Worm (Caenorhabditis elegans) whole organism, mixed stage, embryonic: ENCODE results near the gene ZK662.5.

Experiments used
- M03D4.4 ChIP-seq: sonication (generic microtip); optimal IDR thresholded peaks from 2 replicates; lab custom pipeline; 2017; ENCODE audit warnings: mild to moderate bottlenecking, missing genetic modification characterization, missing compliant biosample characterization
- bed-3 ChIP-seq: fragments of 200-800 bp; sonication (Bioruptor generic); optimal IDR thresholded peaks from 3 replicates; lab custom pipeline; 2018; ENCODE audit warnings: mild to moderate bottlenecking, missing genetic modification characterization, moderate library complexity, missing compliant biosample characterization
- blmp-1 ChIP-seq: fragments of 150-350 bp; optimal IDR thresholded peaks from 2 replicates; lab custom pipeline; 2014; ENCODE audit warnings: missing biosample characterization, missing genetic modification characterization
- ceh-39 ChIP-seq: fragments of 150-350 bp; optimal IDR thresholded peaks from 2 replicates; lab custom pipeline; 2014; ENCODE audit warnings: missing biosample characterization, missing genetic modification characterization
- ceh-43 ChIP-seq: fragments of 200-800 bp; sonication (Bioruptor generic); optimal IDR thresholded peaks from 2 replicates; lab custom pipeline; 2018; ENCODE audit warnings: mild to moderate bottlenecking, missing genetic modification characterization, moderate library complexity, missing compliant biosample characterization
- ceh-83 ChIP-seq: fragments of 200-800 bp; sonication (Bioruptor generic); optimal IDR thresholded peaks from 2 replicates; lab custom pipeline; 2018; ENCODE audit warnings: mild to moderate bottlenecking, missing genetic modification characterization, missing compliant biosample characterization
- ces-1 ChIP-seq: fragments of 150-350 bp; optimal IDR thresholded peaks from 2 replicates; lab custom pipeline; 2014; ENCODE audit warnings: missing biosample characterization, missing genetic modification reagents, missing genetic modification characterization
- cnd-1 ChIP-seq: fragments of 200-800 bp; sonication (Bioruptor generic); optimal IDR thresholded peaks from 2 replicates; lab custom pipeline; 2018; ENCODE audit warnings: mild to moderate bottlenecking, missing genetic modification characterization, missing compliant biosample characterization
- drap-1 ChIP-seq: fragments of 200-800 bp; sonication (Bioruptor generic); optimal IDR thresholded peaks from 3 replicates; lab custom pipeline; 2018; ENCODE audit warnings: mild to moderate bottlenecking, missing genetic modification characterization, missing compliant biosample characterization
- elt-1 ChIP-seq: sonication (generic microtip); optimal IDR thresholded peaks from 2 replicates; lab custom pipeline; 2017; ENCODE audit warnings: missing genetic modification characterization, mild to moderate bottlenecking, missing compliant biosample characterization, antibody characterized with exemption, moderate library complexity, borderline replicate concordance; ENCODE audit not compliant: insufficient read depth
- elt-3 ChIP-seq: fragments of 150-350 bp; optimal IDR thresholded peaks from 2 replicates; lab custom pipeline; 2014; ENCODE audit warnings: missing biosample characterization, missing genetic modification characterization
- flh-1 ChIP-seq: fragments of 200-800 bp; sonication (Bioruptor generic); optimal IDR thresholded peaks from 2 replicates; lab custom pipeline; 2018; ENCODE audit warnings: mild to moderate bottlenecking, missing genetic modification characterization, moderate library complexity, missing compliant biosample characterization
- ham-2 ChIP-seq: fragments of 200-800 bp; sonication (Bioruptor generic); optimal IDR thresholded peaks from 2 replicates; lab custom pipeline; 2018; ENCODE audit warnings: mild to moderate bottlenecking, missing genetic modification characterization, missing compliant biosample characterization
- hlh-1 ChIP-seq: fragments of 150-350 bp; optimal IDR thresholded peaks from 2 replicates; lab custom pipeline; 2014; ENCODE audit warnings: missing biosample characterization, missing genetic modification reagents, missing genetic modification characterization
- lin-13 ChIP-seq: fragments of 150-350 bp; optimal IDR thresholded peaks from 2 replicates; lab custom pipeline; 2014; ENCODE audit warnings: missing biosample characterization, missing genetic modification characterization
- lin-32 ChIP-seq: fragments of 200-800 bp; sonication (Bioruptor generic); optimal IDR thresholded peaks from 2 replicates; lab custom pipeline; 2018; ENCODE audit warnings: mild to moderate bottlenecking, missing genetic modification characterization, missing compliant biosample characterization
- lsy-2 ChIP-seq: fragments of 150-350 bp; optimal IDR thresholded peaks from 2 replicates; lab custom pipeline; 2014; ENCODE audit warnings: missing biosample characterization, missing genetic modification characterization
- mab-5 ChIP-seq: fragments of 150-350 bp; optimal IDR thresholded peaks from 2 replicates; lab custom pipeline; 2014; ENCODE audit warnings: missing biosample characterization, missing genetic modification characterization
- mep-1 ChIP-seq: fragments of 150-350 bp; optimal IDR thresholded peaks from 2 replicates; lab custom pipeline; 2017; ENCODE audit warnings: missing biosample characterization, missing genetic modification reagents, missing genetic modification characterization, inconsistent platforms
- mls-2 ChIP-seq: sonication (generic microtip); optimal IDR thresholded peaks from 2 replicates; lab custom pipeline; 2016; ENCODE audit warnings: mild to moderate bottlenecking, missing genetic modification characterization, moderate library complexity, missing compliant biosample characterization
- nhr-12 ChIP-seq: fragments of 150-350 bp; optimal IDR thresholded peaks from 2 replicates; lab custom pipeline; 2014; ENCODE audit warnings: missing biosample characterization, missing genetic modification characterization
- nhr-2 ChIP-seq: fragments of 150-350 bp; optimal IDR thresholded peaks from 2 replicates; lab custom pipeline; 2014; ENCODE audit warnings: missing biosample characterization, missing genetic modification characterization
- nhr-237 ChIP-seq: fragments of 150-350 bp; optimal IDR thresholded peaks from 2 replicates; lab custom pipeline; 2014; ENCODE audit warnings: missing biosample characterization, missing genetic modification characterization
- nhr-28 ChIP-seq: fragments of 150-350 bp; optimal IDR thresholded peaks from 2 replicates; lab custom pipeline; 2014; ENCODE audit warnings: missing biosample characterization, missing genetic modification characterization
- nhr-76 ChIP-seq: sonication (generic microtip); optimal IDR thresholded peaks from 2 replicates; lab custom pipeline; 2017; ENCODE audit warnings: missing biosample characterization, missing genetic modification characterization
- pha-4 ChIP-seq: fragments of 150-350 bp; optimal IDR thresholded peaks from 2 replicates; lab custom pipeline; 2018; ENCODE audit warnings: missing biosample characterization, missing genetic modification reagents, missing genetic modification characterization
- sem-2 ChIP-seq: fragments of 200-800 bp; sonication (Bioruptor generic); optimal IDR thresholded peaks from 2 replicates; lab custom pipeline; 2018; ENCODE audit warnings: mild to moderate bottlenecking, missing genetic modification characterization, missing compliant biosample characterization
- snpc-4 ChIP-seq: fragments of 150-350 bp; optimal IDR thresholded peaks from 2 replicates; lab custom pipeline; 2014; ENCODE audit warnings: missing biosample characterization, missing genetic modification characterization
- sptf-1 ChIP-seq: sonication (generic microtip); optimal IDR thresholded peaks from 2 replicates; lab custom pipeline; 2017; ENCODE audit warnings: mild to moderate bottlenecking, missing genetic modification characterization, moderate library complexity, missing compliant biosample characterization
- tbx-8 ChIP-seq: fragments of 200-800 bp; sonication (Bioruptor generic); optimal IDR thresholded peaks from 2 replicates; lab custom pipeline; 2018; ENCODE audit warnings: mild to moderate bottlenecking, missing genetic modification characterization, moderate library complexity, missing compliant biosample characterization
- unc-120 ChIP-seq: sonication (generic microtip); optimal IDR thresholded peaks from 2 replicates; lab custom pipeline; 2017; ENCODE audit warnings: missing genetic modification characterization, missing compliant biosample characterization; ENCODE audit not compliant: poor library complexity, severe bottlenecking
- unc-39 ChIP-seq: fragments of 150-350 bp; optimal IDR thresholded peaks from 2 replicates; lab custom pipeline; 2014; ENCODE audit warnings: missing biosample characterization, missing genetic modification characterization
- unc-62 ChIP-seq: fragments of 150-350 bp; optimal IDR thresholded peaks from 2 replicates; lab custom pipeline; 2014; ENCODE audit warnings: missing biosample characterization, missing genetic modification reagents, missing genetic modification characterization
- zip-8 ChIP-seq: fragments of 150-350 bp; optimal IDR thresholded peaks from 2 replicates; lab custom pipeline; 2014; ENCODE audit warnings: missing biosample characterization, missing genetic modification characterization
- ztf-11 ChIP-seq: fragments of 150-350 bp; optimal IDR thresholded peaks from 2 replicates; lab custom pipeline; 2014; ENCODE audit warnings: missing biosample characterization, missing genetic modification characterization

ZK662.5 gene

ce11 chrX:15730342-15730741 lies 8.9 kb downstream of the ZK662.5 start:
- TF ChIP-seq ceh-83 (no peak), bed-3 (no peak), mab-5 (no peak), M03D4.4 (no peak), nhr-28 (tag; lab: Kevin White, UChicago) (no peak), nhr-237 (tag; lab: Kevin White, UChicago) (no peak), ceh-43 (no peak), sptf-1 (no peak), unc-62 (no peak), ham-2 (GFP tag; lab: Kevin White, UChicago) (no peak), ces-1 (GFP tag; lab: Kevin White, UChicago) (no peak), elt-3 (tag; lab: Kevin White, UChicago) (no peak), lin-13 (tag; lab: Kevin White, UChicago) (no peak), cnd-1 (tag; lab: Kevin White, UChicago) (no peak), unc-120 (tag; lab: Kevin White, UChicago) (no peak), drap-1 (no peak), nhr-2 (tag; lab: Kevin White, UChicago) (no peak)

ce11 chrX:15731668-15732067 lies 10.2 kb downstream of the ZK662.5 start, which contains the start of gene lin-15A:
lin-15A (plus strand) TSS chrX:15731968.
- TF ChIP-seq ceh-83, result no peak
- TF ChIP-seq lin-13 (tag; lab: Kevin White, UChicago), result no peak
- TF ChIP-seq blmp-1 (tag; lab: Kevin White, UChicago), result peak; percentile 42
- TF ChIP-seq hlh-1 (tag; lab: Kevin White, UChicago), result no peak

ce11 chrX:15736419-15736818 lies 15.0 kb downstream of the ZK662.5 start:
- TF ChIP-seq bed-3 (no peak), unc-62 (no peak), nhr-76 (tag; lab: Kevin White, UChicago) (no peak), pha-4 (tag; lab: Kevin White, UChicago) (no peak), snpc-4 (tag; lab: Kevin White, UChicago) (no peak), nhr-28 (tag; lab: Kevin White, UChicago) (no peak), zip-8 (tag; lab: Kevin White, UChicago) (no peak), tbx-8 (GFP tag; lab: Kevin White, UChicago) (no peak), lsy-2 (peak; percentile 54), elt-3 (tag; lab: Kevin White, UChicago) (no peak), sem-2 (no peak), mep-1 (tag; lab: Kevin White, UChicago) (peak; percentile 6), lin-32 (GFP tag; lab: Kevin White, UChicago) (no peak), ham-2 (GFP tag; lab: Kevin White, UChicago) (no peak)
- TF ChIP-seq, all 35 proteins: peak for 2

ce11 chrX:15740526-15740925 lies 19.1 kb downstream of the ZK662.5 start, which contains the start of gene srg-64:
srg-64 (minus strand) TSS chrX:15740626.
- TF ChIP-seq sptf-1 (no peak), lin-32 (GFP tag; lab: Kevin White, UChicago) (no peak), cnd-1 (tag; lab: Kevin White, UChicago) (no peak), nhr-237 (tag; lab: Kevin White, UChicago) (no peak), pha-4 (tag; lab: Kevin White, UChicago) (no peak), mab-5 (no peak), ztf-11 (tag; lab: Kevin White, UChicago) (no peak), zip-8 (tag; lab: Kevin White, UChicago) (no peak), blmp-1 (tag; lab: Kevin White, UChicago) (no peak), unc-62 (no peak), hlh-1 (tag; lab: Kevin White, UChicago) (no peak), unc-120 (tag; lab: Kevin White, UChicago) (no peak)
- TF ChIP-seq, all 35 proteins: peak for 0

ce11 chrX:15741852-15742251 lies 20.4 kb downstream of the ZK662.5 start:
- TF ChIP-seq lsy-2, result peak; percentile 51
- TF ChIP-seq sem-2, result peak; percentile 79
- peak; percentile 88 for TF ChIP-seq bed-3
- no peak for TF ChIP-seq unc-39 (tag; lab: Kevin White, UChicago)
- TF ChIP-seq hlh-1 (tag; lab: Kevin White, UChicago), result peak; percentile 20
- peak; percentile 92 for TF ChIP-seq M03D4.4
- TF ChIP-seq nhr-76 (tag; lab: Kevin White, UChicago), result no peak
- peak; percentile 94 for TF ChIP-seq drap-1
- no peak for TF ChIP-seq elt-3 (tag; lab: Kevin White, UChicago)
- TF ChIP-seq sptf-1, result peak; percentile 96
- TF ChIP-seq ceh-39 (tag; lab: Kevin White, UChicago), result no peak
- TF ChIP-seq lin-32 (GFP tag; lab: Kevin White, UChicago), result peak; percentile 78
- TF ChIP-seq mep-1 (tag; lab: Kevin White, UChicago), result no peak
- peak; percentile 85 for TF ChIP-seq ceh-43
- TF ChIP-seq mls-2, result peak; percentile 94
- TF ChIP-seq nhr-12 (tag; lab: Kevin White, UChicago), result no peak
- no peak for TF ChIP-seq ces-1 (GFP tag; lab: Kevin White, UChicago)
- TF ChIP-seq tbx-8 (GFP tag; lab: Kevin White, UChicago), result peak; percentile 70
- no peak for TF ChIP-seq mab-5
- peak; percentile 78 for TF ChIP-seq unc-120 (tag; lab: Kevin White, UChicago)
- TF ChIP-seq lin-13 (tag; lab: Kevin White, UChicago), result peak; percentile 28
- TF ChIP-seq snpc-4 (tag; lab: Kevin White, UChicago), result no peak
- TF ChIP-seq unc-62, result peak; percentile 35
- TF ChIP-seq cnd-1 (tag; lab: Kevin White, UChicago), result peak; percentile 90
- peak; percentile 90 for TF ChIP-seq ceh-83
- peak; percentile 2 for TF ChIP-seq nhr-28 (tag; lab: Kevin White, UChicago)
- TF ChIP-seq elt-1 (tag; lab: Kevin White, UChicago), result no peak
- peak; percentile 66 for TF ChIP-seq nhr-237 (tag; lab: Kevin White, UChicago)
- no peak for TF ChIP-seq zip-8 (tag; lab: Kevin White, UChicago)
- peak; percentile 85 for TF ChIP-seq ham-2 (GFP tag; lab: Kevin White, UChicago)
- TF ChIP-seq pha-4 (tag; lab: Kevin White, UChicago), result peak; percentile 1
- peak; percentile 4 for TF ChIP-seq ztf-11 (tag; lab: Kevin White, UChicago)
- no peak for TF ChIP-seq blmp-1 (tag; lab: Kevin White, UChicago)
- no peak for TF ChIP-seq nhr-2 (tag; lab: Kevin White, UChicago)
- peak; percentile 81 for TF ChIP-seq flh-1
- TF ChIP-seq, all 35 proteins: peak for 22
